Worm (Caenorhabditis elegans) whole organism, mixed stage, embryonic: ENCODE results near the gene F10E9.12.

Source experiments
- ceh-39 ChIP-seq: fragments of 150-350 bp; optimal IDR thresholded peaks from 2 replicates; lab custom pipeline; 2014; ENCODE audit warnings: missing biosample characterization, missing genetic modification characterization
- zip-8 ChIP-seq: fragments of 150-350 bp; optimal IDR thresholded peaks from 2 replicates; lab custom pipeline; 2014; ENCODE audit warnings: missing biosample characterization, missing genetic modification characterization

ce11 chrIII:8299078-8299587, 25.2 kb upstream of the F10E9.12 start:
- TF ChIP-seq ceh-39 (tag; lab: Kevin White, UChicago): no peak
- TF ChIP-seq zip-8 (tag; lab: Kevin White, UChicago): no peak
